Worm (Caenorhabditis elegans) whole organism, L4 larva: ENCODE results near the gene srh-186.

Experiments
- F49E8.2 ChIP-seq: sonication (generic microtip); optimal IDR thresholded peaks from 2 replicates; lab custom pipeline; 2016; ENCODE audit warnings: missing compliant biosample characterization, mild to moderate bottlenecking, missing genetic modification characterization, borderline replicate concordance
- aly-2 ChIP-seq: sonication (generic microtip); optimal IDR thresholded peaks from 2 replicates; lab custom pipeline; 2018; ENCODE audit warnings: missing biosample characterization, missing genetic modification characterization
- ama-1 ChIP-seq: fragments of 150-350 bp; optimal IDR thresholded peaks from 2 replicates; lab custom pipeline; 2014; ENCODE audit warnings: inconsistent platforms, mixed read lengths
- ceh-82 ChIP-seq: sonication (generic microtip); optimal IDR thresholded peaks from 2 replicates; lab custom pipeline; 2017; ENCODE audit warnings: missing biosample characterization, missing genetic modification characterization
- nhr-28 ChIP-seq: fragments of 150-350 bp; optimal IDR thresholded peaks from 2 replicates; lab custom pipeline; 2014; ENCODE audit warnings: missing biosample characterization, missing genetic modification characterization
- pha-4 ChIP-seq, 2 experiments: fragments of 150-350 bp in 1 of 2; fragments of 200-800 bp in 1 of 2; sonication (Bioruptor generic) in 1 of 2; IDR thresholded peaks in 1 of 2; optimal IDR thresholded peaks in 1 of 2; 2 replicates each; pipeline versions ENCODE4 v1.3.6 to Lab custom; 2014 to 2022; ENCODE audit warnings: missing genetic modification characterization in 2 of 2, missing genetic modification reagents in 2 of 2, missing biosample characterization in 1 of 2, missing compliant biosample characterization in 1 of 2
- snpc-4 ChIP-seq: fragments of 150-350 bp; optimal IDR thresholded peaks from 2 replicates; lab custom pipeline; 2014; ENCODE audit warnings: missing biosample characterization, missing genetic modification characterization

DNA sequence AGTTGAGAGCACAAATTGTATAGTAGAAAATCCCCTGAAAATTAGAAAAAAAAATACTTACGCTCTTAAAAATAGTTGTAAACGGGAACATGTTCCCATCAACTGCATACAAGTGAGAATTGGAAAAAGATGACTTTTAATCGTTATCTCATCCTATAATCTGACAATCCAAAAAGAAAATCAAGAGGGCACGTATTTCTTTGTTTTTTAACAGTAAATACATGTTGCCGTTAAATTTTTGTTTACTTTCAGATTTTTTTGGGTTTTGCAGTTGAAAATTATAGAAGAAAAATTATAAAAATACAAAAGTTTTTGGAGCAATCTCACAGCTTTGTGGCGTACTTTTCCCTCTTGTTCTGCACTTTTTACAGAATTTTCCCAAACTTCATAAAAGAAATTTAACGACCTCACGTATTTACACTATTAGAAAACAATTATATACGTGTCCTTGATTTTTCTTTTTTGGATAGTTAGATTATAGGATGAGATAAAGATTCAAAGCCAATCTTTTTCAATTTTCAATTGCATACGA is 41.1 kb downstream of the srh-186 start, which contains the start of the genes C06C6.9 and C06C6.8:
- no peak for TF ChIP-seq ceh-82 (tag; lab: Kevin White, UChicago)
- no peak for TF ChIP-seq F49E8.2
- no peak for TF ChIP-seq snpc-4
- TF ChIP-seq ama-1 = no peak
- TF ChIP-seq aly-2 (tag; lab: Kevin White, UChicago) = no peak
- TF ChIP-seq pha-4 (GFP tag; IDR thresholded peaks at IDR 0.05; lab: Robert Waterston, UW) = no peak
- TF ChIP-seq pha-4 (tag; optimal IDR thresholded peaks at IDR 0.05; lab: Kevin White, UChicago) = no peak
- no peak for TF ChIP-seq nhr-28 (tag; lab: Kevin White, UChicago)
